Worm (Caenorhabditis elegans) whole organism, L1 larva: ENCODE results near the gene lron-12.

Source experiments
- C16A3.4 ChIP-seq: fragments of 150-350 bp; optimal IDR thresholded peaks from 2 replicates; lab custom pipeline; 2014; ENCODE audit warnings: missing biosample characterization, missing genetic modification characterization
- aly-2 ChIP-seq: fragments of 150-350 bp; optimal IDR thresholded peaks from 2 replicates; lab custom pipeline; 2014; ENCODE audit warnings: missing biosample characterization, missing genetic modification characterization
- blmp-1 ChIP-seq: fragments of 150-350 bp; optimal IDR thresholded peaks from 2 replicates; lab custom pipeline; 2014; ENCODE audit warnings: missing biosample characterization, missing genetic modification characterization
- ceh-82 ChIP-seq, 3 experiments: fragments of 150-350 bp in 1 of 3; sonication (generic microtip) in 2 of 3; optimal IDR thresholded peaks; 2 replicates each; lab custom pipeline; 2014 to 2017; ENCODE audit warnings: missing biosample characterization in 3 of 3, missing genetic modification characterization in 3 of 3
- ceh-88 ChIP-seq: fragments of 200-800 bp; sonication (Bioruptor generic); IDR thresholded peaks from 2 replicates; pipeline ENCODE4 v1.3.6; 2022; ENCODE audit warnings: missing genetic modification characterization, missing compliant biosample characterization
- ceh-90 ChIP-seq: sonication (generic microtip); optimal IDR thresholded peaks from 2 replicates; lab custom pipeline; 2016; ENCODE audit warnings: missing genetic modification characterization, missing compliant biosample characterization
- efl-1 ChIP-seq, 4 experiments: fragments of 150-350 bp; optimal IDR thresholded peaks in 3 of 4; peaks in 1 of 4; 1 replicate in 1 of 4; 2 replicates in 3 of 4; lab custom pipeline; 2014; ENCODE audit warnings: missing biosample characterization in 2 of 4, missing genetic modification characterization in 2 of 4, missing genetic modification reagents in 2 of 4
- efl-3 ChIP-seq: fragments of 200-800 bp; sonication (Bioruptor generic); optimal IDR thresholded peaks from 2 replicates; lab custom pipeline; 2018; ENCODE audit warnings: mild to moderate bottlenecking, missing genetic modification characterization, missing compliant biosample characterization
- egl-13 ChIP-seq: sonication (generic microtip); optimal IDR thresholded peaks from 2 replicates; lab custom pipeline; 2016; ENCODE audit warnings: missing genotype, missing genetic modification reagents, missing genetic modification characterization, missing compliant biosample characterization
- egl-27 ChIP-seq, 2 experiments: fragments of 150-350 bp in 1 of 2; sonication (generic microtip); optimal IDR thresholded peaks; 3 replicates each; lab custom pipeline; 2017 to 2018; ENCODE audit warnings: missing biosample characterization in 2 of 2, missing genetic modification characterization in 2 of 2, missing genetic modification reagents in 2 of 2
- elt-2 ChIP-seq: sonication (generic microtip); optimal IDR thresholded peaks from 2 replicates; lab custom pipeline; 2016; ENCODE audit warnings: missing genetic modification characterization, mild to moderate bottlenecking, inconsistent platforms, missing compliant biosample characterization, missing genetic modification reagents
- fkh-8 ChIP-seq: sonication (generic microtip); optimal IDR thresholded peaks from 2 replicates; lab custom pipeline; 2016; ENCODE audit warnings: mild to moderate bottlenecking, missing genetic modification characterization, missing compliant biosample characterization
- grh-1 ChIP-seq: fragments of 200-800 bp; sonication (Bioruptor generic); IDR thresholded peaks from 2 replicates; pipeline ENCODE4 v1.3.6; 2022; ENCODE audit warnings: missing genetic modification reagents, missing genetic modification characterization, missing compliant biosample characterization
- hlh-17 ChIP-seq: fragments of 200-800 bp; sonication (Bioruptor generic); optimal IDR thresholded peaks from 2 replicates; lab custom pipeline; 2018; ENCODE audit warnings: missing genetic modification characterization, mild to moderate bottlenecking, missing compliant biosample characterization, moderate library complexity, borderline replicate concordance
- hlh-4 ChIP-seq: sonication (generic microtip); optimal IDR thresholded peaks from 2 replicates; lab custom pipeline; 2016; ENCODE audit warnings: mild to moderate bottlenecking, missing genetic modification characterization, missing compliant biosample characterization
- isw-1 ChIP-seq: fragments of 200-800 bp; sonication (Bioruptor generic); IDR thresholded peaks from 2 replicates; pipeline ENCODE4 v1.3.6; 2022; ENCODE audit warnings: missing genetic modification characterization, missing compliant biosample characterization
- jun-1 ChIP-seq: fragments of 150-350 bp; optimal IDR thresholded peaks from 2 replicates; lab custom pipeline; 2014; ENCODE audit warnings: missing biosample characterization, missing genetic modification reagents, missing genetic modification characterization
- lin-13 ChIP-seq: fragments of 150-350 bp; optimal IDR thresholded peaks from 2 replicates; lab custom pipeline; 2014; ENCODE audit warnings: missing biosample characterization, missing genetic modification reagents, missing genetic modification characterization
- lin-14 ChIP-seq: fragments of 200-800 bp; sonication (Bioruptor generic); optimal IDR thresholded peaks from 2 replicates; lab custom pipeline; 2018; ENCODE audit warnings: mild to moderate bottlenecking, missing genetic modification characterization, moderate library complexity, missing compliant biosample characterization
- lin-15B ChIP-seq: fragments of 150-350 bp; sonication (generic microtip); optimal IDR thresholded peaks from 3 replicates; lab custom pipeline; 2014; ENCODE audit warnings: missing biosample characterization, missing genetic modification characterization
- lin-35 ChIP-seq, 2 experiments: fragments of 150-350 bp; optimal IDR thresholded peaks; 2 replicates each; lab custom pipeline; 2014; ENCODE audit warnings: missing biosample characterization in 2 of 2, missing genetic modification characterization in 2 of 2, missing genetic modification reagents in 2 of 2
- mab-9 ChIP-seq: fragments of 200-800 bp; sonication (Bioruptor generic); IDR thresholded peaks from 2 replicates; pipeline ENCODE4 v1.3.6; 2022; ENCODE audit warnings: missing genetic modification reagents, missing genetic modification characterization, missing compliant biosample characterization
- mep-1 ChIP-seq: fragments of 150-350 bp; optimal IDR thresholded peaks from 2 replicates; lab custom pipeline; 2014; ENCODE audit warnings: missing biosample characterization, missing genetic modification characterization
- nhr-11 ChIP-seq: fragments of 150-350 bp; optimal IDR thresholded peaks from 2 replicates; lab custom pipeline; 2014; ENCODE audit warnings: missing biosample characterization, missing genetic modification characterization
- nhr-12 ChIP-seq: sonication (generic microtip); optimal IDR thresholded peaks from 2 replicates; lab custom pipeline; 2017; ENCODE audit warnings: missing biosample characterization, missing genetic modification characterization
- nhr-19 ChIP-seq: fragments of 200-800 bp; sonication (Bioruptor generic); conservative IDR thresholded peaks from 2 replicates; pipeline ENCODE4 v1.3.6; 2022; ENCODE audit warnings: missing genetic modification characterization, missing compliant biosample characterization
- nhr-237 ChIP-seq: fragments of 150-350 bp; optimal IDR thresholded peaks from 2 replicates; lab custom pipeline; 2014; ENCODE audit warnings: missing biosample characterization, missing genetic modification characterization
- nhr-28 ChIP-seq: fragments of 150-350 bp; optimal IDR thresholded peaks from 2 replicates; lab custom pipeline; 2014; ENCODE audit warnings: missing biosample characterization, missing genetic modification characterization
- nhr-47 ChIP-seq: sonication (generic microtip); optimal IDR thresholded peaks from 2 replicates; lab custom pipeline; 2016; ENCODE audit warnings: mild to moderate bottlenecking, missing genetic modification characterization, moderate library complexity, missing compliant biosample characterization
- nhr-76 ChIP-seq: sonication (generic microtip); optimal IDR thresholded peaks from 2 replicates; lab custom pipeline; 2017; ENCODE audit warnings: missing biosample characterization, missing genetic modification characterization
- nhr-77 ChIP-seq: fragments of 150-350 bp; optimal IDR thresholded peaks from 2 replicates; lab custom pipeline; 2014; ENCODE audit warnings: missing biosample characterization, missing genetic modification characterization
- nhr-85 ChIP-seq: sonication (generic microtip); peaks from one replicate; lab custom pipeline; 2016; ENCODE audit warnings: missing genetic modification characterization, inconsistent platforms, missing compliant biosample characterization
- pag-3 ChIP-seq: sonication (generic microtip); optimal IDR thresholded peaks from 2 replicates; lab custom pipeline; 2017; ENCODE audit warnings: missing genetic modification characterization, mild to moderate bottlenecking, missing compliant biosample characterization, antibody characterized with exemption, borderline replicate concordance; ENCODE audit not compliant: insufficient read depth
- pqm-1 ChIP-seq: sonication (generic microtip); optimal IDR thresholded peaks from 3 replicates; lab custom pipeline; 2017; ENCODE audit warnings: missing biosample characterization, missing genetic modification characterization
- skn-1 ChIP-seq: fragments of 150-350 bp; optimal IDR thresholded peaks from 2 replicates; lab custom pipeline; 2014; ENCODE audit warnings: missing biosample characterization, missing genetic modification characterization
- snu-23 ChIP-seq: sonication (generic microtip); optimal IDR thresholded peaks from 2 replicates; lab custom pipeline; 2016; ENCODE audit warnings: missing genetic modification characterization, missing compliant biosample characterization
- sox-4 ChIP-seq: sonication (generic microtip); optimal IDR thresholded peaks from 2 replicates; lab custom pipeline; 2016; ENCODE audit warnings: missing genetic modification characterization, missing compliant biosample characterization
- sptf-1 ChIP-seq: fragments of 150-350 bp; optimal IDR thresholded peaks from 2 replicates; lab custom pipeline; 2014; ENCODE audit warnings: missing biosample characterization, missing genetic modification characterization
- sup-37 ChIP-seq: fragments of 200-800 bp; sonication (Bioruptor generic); optimal IDR thresholded peaks from 2 replicates; lab custom pipeline; 2018; ENCODE audit warnings: mild to moderate bottlenecking, missing genetic modification characterization, missing compliant biosample characterization
- unc-30 ChIP-seq: sonication (generic microtip); optimal IDR thresholded peaks from 2 replicates; lab custom pipeline; 2017; ENCODE audit warnings: missing biosample characterization, missing genetic modification characterization
- unc-62 ChIP-seq: fragments of 150-350 bp; optimal IDR thresholded peaks from 2 replicates; lab custom pipeline; 2014; ENCODE audit warnings: missing biosample characterization, missing genetic modification reagents, missing genetic modification characterization
- unc-86 ChIP-seq: sonication (generic microtip); optimal IDR thresholded peaks from 2 replicates; lab custom pipeline; 2016; ENCODE audit warnings: missing genetic modification characterization, missing compliant biosample characterization
- unc-98 ChIP-seq: fragments of 200-800 bp; sonication (Bioruptor generic); IDR thresholded peaks from 2 replicates; pipeline ENCODE4 v1.3.6; 2022; ENCODE audit warnings: missing genetic modification characterization, missing compliant biosample characterization
- vab-15 ChIP-seq: sonication (generic microtip); optimal IDR thresholded peaks from 2 replicates; lab custom pipeline; 2017; ENCODE audit warnings: missing genotype, mild to moderate bottlenecking, missing genetic modification characterization, missing compliant biosample characterization
- zip-4 ChIP-seq: fragments of 200-800 bp; sonication (Bioruptor generic); optimal IDR thresholded peaks from 2 replicates; lab custom pipeline; 2018; ENCODE audit warnings: mild to moderate bottlenecking, missing genetic modification characterization, moderate library complexity, missing compliant biosample characterization
- ztf-4 ChIP-seq: fragments of 150-350 bp; optimal IDR thresholded peaks from 2 replicates; lab custom pipeline; 2014; ENCODE audit warnings: missing biosample characterization, missing genetic modification characterization

lron-12 gene

DNA sequence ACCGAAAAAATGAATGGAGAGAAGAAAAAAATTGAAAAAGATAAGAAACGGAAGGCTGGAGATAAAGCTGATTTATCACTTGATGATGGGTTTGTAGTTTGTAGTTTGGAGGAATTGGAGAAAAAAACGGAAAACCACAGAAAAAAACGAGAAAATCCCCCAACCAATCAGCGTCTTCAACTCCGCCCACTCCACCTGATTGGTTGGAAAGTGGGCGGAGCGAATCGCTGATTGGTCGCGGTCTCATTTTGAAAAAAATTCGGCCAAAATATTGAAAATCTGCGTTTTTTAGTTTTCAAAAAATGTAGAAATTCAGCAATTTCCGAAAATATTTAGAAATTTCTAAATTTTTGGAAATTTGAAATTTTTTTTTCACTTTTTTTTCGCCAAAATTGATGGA lies 37.5 kb upstream of the lron-12 start:
- TF ChIP-seq blmp-1 (tag; lab: Kevin White, UChicago) (no peak), nhr-28 (tag; lab: Kevin White, UChicago) (no peak), skn-1 (tag; lab: Kevin White, UChicago) (no peak), lin-35 (GFP tag; optimal IDR thresholded peaks at IDR 0.05; lab: Kevin White, UChicago) (no peak), efl-3 (GFP tag; lab: Kevin White, UChicago) (no peak), ceh-90 (tag; lab: Kevin White, UChicago) (no peak), nhr-76 (tag; lab: Kevin White, UChicago) (no peak), egl-13 (no peak), unc-98 (no peak), nhr-12 (no peak), mab-9 (GFP tag; lab: Robert Waterston, UW) (no peak), efl-1 (optimal IDR thresholded peaks at IDR 0.05; lab: Kevin White, UChicago) (no peak), efl-1 (GFP tag; optimal IDR thresholded peaks at IDR 0.05 in 1 of 2; lab: Kevin White, UChicago) (no peak), hlh-17 (GFP tag; lab: Kevin White, UChicago) (no peak), pag-3 (tag; lab: Kevin White, UChicago) (no peak), nhr-11 (no peak), nhr-237 (tag; lab: Kevin White, UChicago) (no peak)

DNA sequence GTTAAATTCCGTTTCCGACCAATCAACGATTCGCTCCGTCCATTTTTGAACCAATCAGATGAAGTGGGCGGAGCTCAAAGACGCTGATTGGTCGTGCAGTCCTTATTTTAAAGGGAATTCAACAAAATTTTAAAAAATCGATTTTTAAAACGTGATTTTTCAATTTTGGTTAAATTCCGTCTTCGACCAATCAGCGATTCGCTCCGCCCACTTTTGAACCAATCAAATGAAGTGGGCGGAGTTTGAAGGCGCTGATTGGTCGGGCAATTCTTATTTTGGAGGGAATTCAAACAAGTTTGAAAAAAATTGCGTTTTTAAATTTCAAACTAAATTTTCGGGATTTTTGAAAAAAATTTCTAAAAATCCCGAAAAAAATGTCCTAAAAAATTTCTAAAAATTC lies 35.2 kb upstream of the lron-12 start:
- TF ChIP-seq C16A3.4 (tag; lab: Kevin White, UChicago): no peak
- no peak for TF ChIP-seq unc-30 (tag; lab: Kevin White, UChicago)
- TF ChIP-seq lin-13 (GFP tag; lab: Kevin White, UChicago): no peak
- no peak for TF ChIP-seq unc-86 (tag; lab: Kevin White, UChicago)
- no peak for TF ChIP-seq nhr-47
- no peak for TF ChIP-seq ztf-4 (tag; lab: Kevin White, UChicago)
- TF ChIP-seq nhr-237 (tag; lab: Kevin White, UChicago): no peak
- TF ChIP-seq grh-1 (GFP tag; lab: Robert Waterston, UW): no peak
- no peak for TF ChIP-seq mab-9 (GFP tag; lab: Robert Waterston, UW)
- TF ChIP-seq ceh-88 (GFP tag; lab: Robert Waterston, UW): no peak

DNA sequence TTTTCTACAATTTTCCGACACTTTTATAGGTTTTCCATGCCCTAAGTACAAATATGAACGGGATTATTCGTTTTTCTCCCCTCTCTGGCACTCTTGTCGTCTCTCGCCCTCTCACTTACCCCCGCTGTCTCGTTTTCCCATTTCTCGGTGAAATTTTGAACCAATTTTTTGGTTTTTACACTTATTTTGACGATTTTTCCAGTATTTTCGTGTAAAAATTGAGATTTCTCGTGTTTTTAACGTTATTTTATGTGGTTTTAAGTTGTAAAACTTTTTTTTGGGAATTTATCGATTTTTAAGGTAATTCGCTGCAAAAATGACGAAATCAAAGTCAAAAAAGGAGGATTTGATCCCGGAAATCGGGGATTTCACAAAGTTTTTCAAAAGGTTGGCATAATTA lies 34.3 kb upstream of the lron-12 start, which contains the start of gene Y75B8A.7:
Y75B8A.7 (plus strand) TSS at position 301 of the 400 bp plus-strand sequence.
- TF ChIP-seq nhr-11: no peak
- TF ChIP-seq hlh-17 (GFP tag; lab: Kevin White, UChicago): no peak
- no peak for TF ChIP-seq egl-13
- no peak for TF ChIP-seq fkh-8 (tag; lab: Kevin White, UChicago)
- no peak for TF ChIP-seq ceh-82 (tag; optimal IDR thresholded peaks at IDR 0.05; lab: Kevin White, UChicago)
- no peak for TF ChIP-seq nhr-237 (tag; lab: Kevin White, UChicago)
- TF ChIP-seq nhr-85 (tag; lab: Kevin White, UChicago): peak; percentile 25
- TF ChIP-seq sup-37: no peak

DNA sequence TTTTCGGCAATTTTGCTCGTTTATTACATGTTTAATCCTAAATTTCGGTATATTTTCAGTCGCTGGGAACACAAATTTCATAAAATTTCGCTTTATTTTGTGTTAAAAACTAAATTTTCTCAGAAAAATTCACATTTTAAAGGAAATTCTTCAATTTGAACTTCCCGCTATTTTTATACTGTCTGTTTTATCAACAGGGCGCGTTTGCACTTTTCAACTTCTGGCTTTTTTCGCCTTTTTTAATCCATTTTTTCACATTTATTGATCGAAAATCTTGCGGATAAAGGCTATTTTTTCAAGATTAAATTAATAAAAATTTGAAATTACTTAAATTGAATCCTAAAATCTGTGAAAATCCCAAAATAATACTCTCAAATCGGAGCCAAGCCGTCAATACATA lies 33.9 kb upstream of the lron-12 start:
- TF ChIP-seq jun-1 (tag; lab: Kevin White, UChicago): no peak
- TF ChIP-seq hlh-4 (tag; lab: Kevin White, UChicago): no peak
- peak; percentile 55 for TF ChIP-seq aly-2 (tag; lab: Kevin White, UChicago)
- TF ChIP-seq vab-15 (tag; lab: Kevin White, UChicago): no peak
- no peak for TF ChIP-seq unc-98
- peak; percentile 41 for TF ChIP-seq mep-1
- TF ChIP-seq egl-27 (tag; optimal IDR thresholded peaks at IDR 0.05; lab: Kevin White, UChicago): no peak
- TF ChIP-seq nhr-77 (tag; lab: Kevin White, UChicago): no peak
- TF ChIP-seq unc-30 (tag; lab: Kevin White, UChicago): no peak
- TF ChIP-seq sptf-1 (tag; lab: Kevin White, UChicago): no peak
- peak; percentile 72 for TF ChIP-seq nhr-47
- TF ChIP-seq isw-1 (GFP tag; lab: Robert Waterston, UW): peak; percentile 30
- TF ChIP-seq ztf-4 (tag; lab: Kevin White, UChicago): no peak
- TF ChIP-seq elt-2 (tag; lab: Kevin White, UChicago): peak; percentile 11
- TF ChIP-seq unc-62: no peak
- peak; percentile 45 for TF ChIP-seq lin-14 (GFP tag; lab: Kevin White, UChicago)
- no peak for TF ChIP-seq sox-4 (tag; lab: Kevin White, UChicago)
- TF ChIP-seq hlh-17 (GFP tag; lab: Kevin White, UChicago): no peak
- no peak for TF ChIP-seq ceh-88 (GFP tag; lab: Robert Waterston, UW)
- TF ChIP-seq snu-23 (GFP tag; lab: Kevin White, UChicago): peak; percentile 48
- TF ChIP-seq zip-4: no peak
- no peak for TF ChIP-seq nhr-76 (tag; lab: Kevin White, UChicago)
- TF ChIP-seq lin-15B (tag; lab: Kevin White, UChicago): peak; percentile 68
- TF ChIP-seq nhr-19 (GFP tag; lab: Robert Waterston, UW): peak; percentile 35; the same call in 1 of the 2 replicates
- TF ChIP-seq sup-37: no peak
- TF ChIP-seq pqm-1 (tag; lab: Kevin White, UChicago): no peak
- TF ChIP-seq nhr-12: no peak
